Worm (Caenorhabditis elegans): ENCODE measurements around the gene nhr-152.

Gene nhr-152

DNA sequence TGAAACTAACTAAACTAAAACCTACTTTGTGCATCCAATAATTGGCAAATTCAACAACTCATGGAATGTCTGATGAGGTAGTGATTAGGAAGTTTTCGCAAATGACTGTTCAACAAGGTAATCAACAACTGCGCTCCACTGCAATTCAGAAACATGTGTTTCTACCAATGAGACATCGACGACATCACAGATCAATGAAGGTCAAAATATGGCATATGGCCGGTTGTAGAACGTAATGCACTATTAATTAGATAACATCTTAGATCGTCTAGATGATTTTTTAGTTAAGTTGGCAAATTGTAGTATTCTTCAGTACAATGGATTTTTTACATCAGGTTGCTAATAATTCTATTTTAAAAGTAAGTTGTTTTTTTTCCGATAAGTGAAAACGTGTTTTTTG lies at the start of gene nhr-152, which contains the start of gene nhr-94:
Gene nhr-152 (plus strand): TSS at position 162 of the 400 bp plus-strand sequence.
Gene nhr-94 (minus strand): TSS at position 147 of the 400 bp plus-strand sequence.
- peak; percentile 59 for TF ChIP-seq mxl-3 (GFP tag; optimal IDR thresholded peaks at IDR 0.05)
- TF ChIP-seq mxl-2 (GFP tag; conservative IDR thresholded peaks at IDR 0.05) = no peak
- no peak for TF ChIP-seq sdz-12 (GFP tag; optimal IDR thresholded peaks at IDR 0.05)
- TF ChIP-seq pqm-1 (tag; optimal IDR thresholded peaks at IDR 0.05) = no peak
- no peak for TF ChIP-seq ZK546.5 (tag; optimal IDR thresholded peaks at IDR 0.05)
- no peak for TF ChIP-seq ceh-20 (GFP tag; IDR thresholded peaks at IDR 0.05)
- peak; percentile 58 for TF ChIP-seq hlh-30 (tag; optimal IDR thresholded peaks at IDR 0.05; ENCODE audit: insufficient read depth)
- no peak for TF ChIP-seq set-16 (GFP tag; IDR thresholded peaks at IDR 0.05)
- TF ChIP-seq nhr-25 (tag; optimal IDR thresholded peaks at IDR 0.05; ENCODE audit: borderline replicate concordance, insufficient read depth) = peak; percentile 0
- TF ChIP-seq snpc-1.2 (GFP tag; IDR thresholded peaks at IDR 0.05) = no peak
- no peak for TF ChIP-seq nhr-111 (GFP tag; optimal IDR thresholded peaks at IDR 0.05)
- peak; percentile 60 for TF ChIP-seq aha-1 (tag)
- peak; percentile 46 for TF ChIP-seq nhr-28 (tag; optimal IDR thresholded peaks at IDR 0.05)
- TF ChIP-seq lin-29 (GFP tag; IDR thresholded peaks at IDR 0.05) = no peak

DNA sequence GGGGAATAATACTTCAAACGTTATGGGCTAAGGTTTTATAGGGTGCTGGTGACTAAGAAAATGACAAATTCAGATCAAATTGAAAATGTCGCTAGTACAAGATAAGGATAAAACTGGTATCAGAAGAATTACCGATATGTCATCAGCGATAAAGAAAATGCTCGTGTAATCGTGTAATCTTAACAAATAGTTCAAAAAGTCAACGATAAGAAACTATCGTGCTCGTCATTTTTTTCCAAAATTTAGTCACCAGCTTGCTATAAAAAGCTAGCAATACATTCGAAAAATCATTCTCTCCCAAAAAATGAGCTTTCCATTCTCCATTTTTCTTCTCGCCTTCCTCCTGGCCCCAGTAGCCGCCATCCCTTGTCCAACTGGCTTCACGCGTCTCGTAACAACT lies 48.3 kb upstream of the nhr-152 start, which contains the start of gene clec-45:
Gene clec-45 (plus strand): TSS at position 301 of the 400 bp plus-strand sequence.
- TF ChIP-seq tra-1 (GFP tag; IDR thresholded peaks at IDR 0.05) = no peak
- TF ChIP-seq cey-2 (tag; optimal IDR thresholded peaks at IDR 0.05; ENCODE audit: borderline replicate concordance, insufficient read depth) = no peak
- TF ChIP-seq pha-4 (GFP tag; IDR thresholded peaks at IDR 0.05) = no peak
- no peak for TF ChIP-seq pha-4 (tag; optimal IDR thresholded peaks at IDR 0.05)
- no peak for TF ChIP-seq hlh-11 (tag; optimal IDR thresholded peaks at IDR 0.05)
- no peak for TF ChIP-seq zfp-3 (GFP tag; conservative IDR thresholded peaks at IDR 0.05)
- no peak for TF ChIP-seq nhr-48 (tag; optimal IDR thresholded peaks at IDR 0.05)
- no peak for TF ChIP-seq madf-5 (GFP tag; IDR thresholded peaks at IDR 0.05)
- no peak for TF ChIP-seq lsy-2 (tag; optimal IDR thresholded peaks at IDR 0.05)
- TF ChIP-seq ztf-7 (tag; optimal IDR thresholded peaks at IDR 0.05) = no peak
- no peak for TF ChIP-seq lin-38 (GFP tag; IDR thresholded peaks at IDR 0.05)
- no peak for TF ChIP-seq lin-13 (GFP tag; optimal IDR thresholded peaks at IDR 0.05)
- no peak for TF ChIP-seq lin-39 (tag; optimal IDR thresholded peaks at IDR 0.05)
- TF ChIP-seq F49E8.2 (tag; optimal IDR thresholded peaks at IDR 0.05; ENCODE audit: borderline replicate concordance) = no peak
- TF ChIP-seq jun-1 (tag; optimal IDR thresholded peaks at IDR 0.05) = no peak
- TF ChIP-seq nhr-25 (tag; optimal IDR thresholded peaks at IDR 0.05; ENCODE audit: borderline replicate concordance, insufficient read depth) = no peak

DNA sequence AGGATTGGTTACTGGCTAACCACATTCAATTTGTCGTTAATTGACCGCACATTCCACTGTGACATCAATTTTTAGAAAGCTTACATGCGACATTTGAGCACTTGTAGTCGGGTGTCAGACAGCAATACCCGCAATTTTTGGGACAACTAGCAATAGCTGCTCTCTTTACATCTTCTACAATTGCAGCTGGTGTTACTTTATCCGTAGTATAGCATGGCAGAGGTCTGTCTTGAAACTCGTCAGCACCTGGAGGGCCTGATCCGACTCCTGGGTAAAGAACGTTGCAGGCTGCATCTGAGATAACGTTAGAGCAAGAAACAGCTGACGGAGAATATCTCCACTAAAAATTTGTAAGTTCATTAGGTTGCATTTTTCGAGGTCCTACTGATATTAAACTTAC lies 46.8 kb upstream of the nhr-152 start:
- no peak for TF ChIP-seq duxl-1 (tag; optimal IDR thresholded peaks at IDR 0.05; ENCODE audit: poor library complexity)
- TF ChIP-seq aha-1 (tag) = peak; percentile 78
- peak in 1 of 2 experiments; percentile 76 for TF ChIP-seq unc-62 (GFP tag; optimal IDR thresholded peaks at IDR 0.05 in 1 of 2)
- TF ChIP-seq unc-62 (tag; optimal IDR thresholded peaks at IDR 0.05) = no peak

DNA sequence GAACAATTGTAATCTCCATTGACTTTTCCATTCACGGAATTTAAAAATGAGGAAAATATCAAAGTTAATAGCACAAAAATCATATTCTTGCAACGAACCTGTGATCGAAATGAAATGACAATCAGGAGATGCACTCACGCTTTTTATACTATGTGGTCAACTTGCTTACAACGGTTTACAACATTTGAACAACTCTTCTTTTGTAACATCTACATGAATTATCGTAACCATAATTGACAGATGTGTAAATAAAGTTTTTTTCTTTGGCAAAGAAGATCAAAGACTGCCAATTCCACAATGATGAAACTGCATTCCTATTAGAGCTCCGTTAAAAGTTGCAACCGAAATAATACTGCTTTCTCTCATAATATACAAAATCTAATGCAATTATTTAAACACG lies 46.4 kb upstream of the nhr-152 start, which contains the start of gene F07C4.10:
Gene F07C4.10 (minus strand): TSS at position 101 of the 400 bp plus-strand sequence.
- no peak for TF ChIP-seq nhr-77 (tag; optimal IDR thresholded peaks at IDR 0.05)
- no peak for TF ChIP-seq daf-8 (GFP tag; IDR thresholded peaks at IDR 0.05)
- TF ChIP-seq zfp-2 (tag; optimal IDR thresholded peaks at IDR 0.05) = no peak
- TF ChIP-seq lin-38 (GFP tag; IDR thresholded peaks at IDR 0.05) = no peak
- no peak for TF ChIP-seq F44E2.7 (GFP tag; IDR thresholded peaks at IDR 0.05)
- no peak for TF ChIP-seq F49E8.2 (tag; optimal IDR thresholded peaks at IDR 0.05; ENCODE audit: borderline replicate concordance)
- TF ChIP-seq saeg-2 (GFP tag; IDR thresholded peaks at IDR 0.05) = no peak
- no peak for TF ChIP-seq lin-29 (GFP tag; IDR thresholded peaks at IDR 0.05)
- TF ChIP-seq ces-1 (GFP tag; optimal IDR thresholded peaks at IDR 0.05) = no peak
- no peak for TF ChIP-seq snpc-4 (tag; optimal IDR thresholded peaks at IDR 0.05)
- TF ChIP-seq dpl-1 (GFP tag; optimal IDR thresholded peaks at IDR 0.05) = no peak
- no peak for TF ChIP-seq dmd-9 (GFP tag; IDR thresholded peaks at IDR 0.05)
- TF ChIP-seq nhr-76 (tag; optimal IDR thresholded peaks at IDR 0.05) = no peak
- TF ChIP-seq spr-1 (tag; optimal IDR thresholded peaks at IDR 0.05) = no peak
- no peak for TF ChIP-seq jun-1 (tag; optimal IDR thresholded peaks at IDR 0.05)

Measured in whole organism, L4 larva.